Fruit fly (Drosophila melanogaster): Measurements from ENCODE around the gene CG32453.
A peak's percentile ranks its signal among the peaks of the same experiment; 100 is the strongest.

The CG32453 gene

DNA sequence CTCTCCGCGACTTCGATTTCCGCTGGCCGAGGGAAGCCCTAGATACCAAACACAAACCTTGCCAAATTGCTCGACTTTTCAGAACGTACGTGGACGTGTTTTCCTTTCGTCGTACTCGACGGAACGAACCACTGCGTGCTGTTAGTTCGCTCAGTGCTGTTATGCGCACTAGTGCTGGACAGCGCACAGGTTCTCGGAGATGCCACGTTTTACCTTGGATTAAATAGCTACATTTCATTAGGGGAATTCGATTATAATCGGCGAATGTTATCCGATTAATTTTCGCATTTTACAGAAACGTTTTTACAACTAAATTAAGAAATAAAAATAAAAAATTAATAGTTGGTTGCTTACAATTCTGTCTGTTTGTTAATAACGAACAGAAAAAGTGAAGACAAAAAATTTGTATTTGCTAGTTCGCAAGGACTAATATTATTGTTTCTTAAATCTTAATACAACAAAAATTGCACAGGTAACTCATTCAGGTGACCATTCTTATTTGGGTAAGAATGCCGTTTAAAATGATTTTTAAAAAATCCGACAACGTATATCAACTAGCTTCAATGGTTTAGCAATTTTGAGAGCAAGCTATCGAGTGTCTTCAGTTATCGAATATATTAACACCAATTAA is 20.2 kb downstream of the CG32453 start, which contains the start of the genes ArfGAP3 and CG32452 (continued):
- TF ChIP-seq Tbp (GFP tag; optimal IDR thresholded peaks at IDR 0.05) (no peak), pros (GFP tag; optimal IDR thresholded peaks at IDR 0.05) (no peak), gce (GFP tag; IDR thresholded peaks at IDR 0.05) (peak; percentile 40; the same call in 1 of the 3 replicates), HLH54F (GFP tag; optimal IDR thresholded peaks at IDR 0.05) (peak; percentile 68), Gsc (GFP tag; IDR thresholded peaks at IDR 0.05) (no peak), B-H2 (GFP tag; optimal IDR thresholded peaks at IDR 0.05) (peak; percentile 72), zf30C (GFP tag; optimal IDR thresholded peaks at IDR 0.05) (no peak), CG31441 (GFP tag; IDR thresholded peaks at IDR 0.05) (peak; percentile 81), CG8290 (GFP tag; optimal IDR thresholded peaks at IDR 0.05) (peak; percentile 66), CG8290 (tag; optimal IDR thresholded peaks at IDR 0.05) (peak; percentile 24 to 71), fd64A (GFP tag; optimal IDR thresholded peaks at IDR 0.05) (no peak), zen (tag; optimal IDR thresholded peaks at IDR 0.05) (peak; percentile 66), CG12155 (GFP tag; optimal IDR thresholded peaks at IDR 0.05) (peak; percentile 78), CG17359 (tag; optimal IDR thresholded peaks at IDR 0.05) (peak; percentile 60), luna (GFP tag; optimal IDR thresholded peaks at IDR 0.05) (peak; percentile 50), CG14014 (GFP tag; IDR thresholded peaks at IDR 0.05) (peak; percentile 65), Dll (GFP tag; IDR thresholded peaks at IDR 0.05; ENCODE audit: partially characterized antibody) (peak; percentile 86), HmgD (GFP tag; optimal IDR thresholded peaks at IDR 0.05) (peak; percentile 41), Doc2 (GFP tag; IDR thresholded peaks at IDR 0.05) (no peak), Asciz (GFP tag; optimal IDR thresholded peaks at IDR 0.05) (peak; percentile 25), ac (GFP tag; optimal IDR thresholded peaks at IDR 0.05) (no peak), bsh (GFP tag; optimal IDR thresholded peaks at IDR 0.05) (peak in 1 of 2 experiments; percentile 64), Dip2 (GFP tag; IDR thresholded peaks at IDR 0.05) (no peak), CG10959 (GFP tag; IDR thresholded peaks at IDR 0.05) (0 out of 2 replicates have a peak, but pooled peaks have one; percentile 36), Sin3A (optimal IDR thresholded peaks at IDR 0.05) (peak; percentile 10), nau (GFP tag; optimal IDR thresholded peaks at IDR 0.05) (peak; percentile 4), Ets65A (GFP tag) (peak; percentile 96), ap (GFP tag; IDR thresholded peaks at IDR 0.05) (peak; percentile 44), Rx (GFP tag; IDR thresholded peaks at IDR 0.05) (peak; percentile 53; the same call in 1 of the 2 replicates), ftz-f1 (GFP tag; optimal IDR thresholded peaks at IDR 0.05) (peak; percentile 77), NK7.1 (GFP tag; optimal IDR thresholded peaks at IDR 0.05) (no peak), sens-2 (GFP tag; IDR thresholded peaks at IDR 0.05) (no peak), peb (GFP tag; IDR thresholded peaks at IDR 0.05) (no peak), bowl (GFP tag; IDR thresholded peaks at IDR 0.05) (no peak), lmd (GFP tag; IDR thresholded peaks at IDR 0.05) (peak; percentile 66), klu (GFP tag; IDR thresholded peaks at IDR 0.05) (peak; percentile 63; the same call in 1 of the 2 replicates), chif (GFP tag; optimal IDR thresholded peaks at IDR 0.05) (peak; percentile 34 to 59), pita (GFP tag; optimal IDR thresholded peaks at IDR 0.05) (no peak), Bdp1 (GFP tag; optimal IDR thresholded peaks at IDR 0.05) (peak; percentile 52), hb (GFP tag; IDR thresholded peaks at IDR 0.05; ENCODE audit: partially characterized antibody) (no peak), CG10979 (tag; optimal IDR thresholded peaks at IDR 0.05) (peak; percentile 62), corto (GFP tag; optimal IDR thresholded peaks at IDR 0.05) (no peak), cwo (GFP tag; optimal IDR thresholded peaks at IDR 0.05) (peak; percentile 22), eve (GFP tag; optimal IDR thresholded peaks at IDR 0.05) (no peak), hbn (GFP tag; IDR thresholded peaks at IDR 0.05; ENCODE audit: partially characterized antibody) (peak; percentile 67), lbe (GFP tag; optimal IDR thresholded peaks at IDR 0.05) (peak; percentile 31), CG10209 (GFP tag; optimal IDR thresholded peaks at IDR 0.05) (peak; percentile 70), Hr39 (optimal IDR thresholded peaks at IDR 0.05) (no peak), CG2875 (GFP tag; optimal IDR thresholded peaks at IDR 0.05) (peak; percentile 36), tup (GFP tag; optimal IDR thresholded peaks at IDR 0.05) (no peak), CG11723 (GFP tag; optimal IDR thresholded peaks at IDR 0.05) (peak; percentile 37)
